Worm (Caenorhabditis elegans) whole organism, L2 larva: ENCODE results near the gene vab-9.

ENCODE experiments used
- ZK546.5 ChIP-seq: sonication (generic microtip); optimal IDR thresholded peaks from 2 replicates; lab custom pipeline; 2017; ENCODE audit warnings: missing biosample characterization, missing genetic modification characterization
- aly-2 ChIP-seq: fragments of 150-350 bp; optimal IDR thresholded peaks from 2 replicates; lab custom pipeline; 2014; ENCODE audit warnings: missing biosample characterization, missing genetic modification characterization
- nhr-25 ChIP-seq: fragments of 150-350 bp; sonication (generic microtip); optimal IDR thresholded peaks from 3 replicates; lab custom pipeline; 2014; ENCODE audit warnings: missing biosample characterization, missing genetic modification characterization
- unc-39 ChIP-seq: fragments of 150-350 bp; optimal IDR thresholded peaks from 2 replicates; lab custom pipeline; 2014; ENCODE audit warnings: missing biosample characterization, missing genetic modification characterization
- ztf-4 ChIP-seq: fragments of 150-350 bp; optimal IDR thresholded peaks from 2 replicates; lab custom pipeline; 2014; ENCODE audit warnings: missing biosample characterization, missing genetic modification characterization

DNA sequence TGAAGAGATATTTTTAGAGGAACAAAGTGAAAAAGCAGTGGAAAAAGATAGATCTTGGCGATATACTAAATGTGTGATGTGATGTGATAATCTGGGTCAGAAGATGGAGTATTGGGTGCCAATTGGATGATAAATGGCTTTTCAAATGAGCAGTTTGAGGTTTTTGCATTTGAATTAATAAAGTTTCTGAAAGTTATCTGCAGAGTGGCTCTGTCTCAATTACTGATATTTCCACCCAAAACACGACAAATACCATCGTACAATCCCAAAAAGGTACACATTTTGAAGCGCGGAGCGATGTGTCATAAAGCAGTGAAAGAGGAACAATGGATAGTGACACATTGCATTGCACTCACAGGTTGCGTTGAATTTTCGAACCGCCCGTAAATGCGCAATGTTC lies 2.0 kb upstream of the vab-9 start:
- TF ChIP-seq aly-2 (tag; lab: Kevin White, UChicago) (no peak), nhr-25 (tag; lab: Kevin White, UChicago) (no peak), unc-39 (tag; lab: Kevin White, UChicago) (no peak), ZK546.5 (no peak), ztf-4 (tag; lab: Kevin White, UChicago) (no peak)
